Worm (Caenorhabditis elegans): ENCODE results near the gene C14C11.1.

DNA sequence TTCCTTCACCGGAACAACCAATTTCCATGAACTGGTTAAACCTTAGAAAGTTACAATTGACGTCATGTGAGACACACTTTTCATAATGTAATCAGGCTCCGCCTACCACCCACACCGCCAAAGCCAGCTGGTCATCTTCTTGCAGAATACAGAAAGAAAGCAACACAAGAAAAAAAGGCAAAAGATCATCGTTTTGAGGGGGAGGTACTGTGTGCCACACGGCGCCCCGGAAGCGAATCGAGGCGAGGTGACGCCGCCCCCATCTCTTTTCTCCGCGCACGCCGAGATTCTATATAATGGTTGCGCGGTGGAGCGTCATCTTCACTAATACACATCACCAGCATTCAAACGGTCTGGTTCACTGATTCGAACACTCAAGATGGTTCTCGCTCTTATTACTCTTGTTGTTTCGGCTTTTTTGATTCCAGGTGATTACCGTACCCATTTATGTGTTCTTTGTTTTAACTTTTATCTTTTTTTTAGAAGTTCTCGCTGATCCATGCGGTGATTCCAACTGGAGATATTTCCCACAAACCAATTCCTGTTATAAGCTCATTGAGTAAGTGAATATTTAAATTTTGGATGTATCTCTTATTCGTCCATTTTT, 36.5 kb downstream of the C14C11.1 start, which contains the start of gene clec-1:
- TF ChIP-seq nhr-77 (tag; optimal IDR thresholded peaks at IDR 0.05) (no peak), nhr-111 (GFP tag; optimal IDR thresholded peaks at IDR 0.05) (no peak), fos-1 (tag; optimal IDR thresholded peaks at IDR 0.05) (no peak), nhr-11 (tag; optimal IDR thresholded peaks at IDR 0.05) (no peak), mxl-3 (GFP tag; optimal IDR thresholded peaks at IDR 0.05) (peak; percentile 34), lin-1 (GFP tag; IDR thresholded peaks at IDR 0.05) (no peak), ceh-62 (tag; optimal IDR thresholded peaks at IDR 0.05) (no peak), rbr-2 (tag; optimal IDR thresholded peaks at IDR 0.05) (no peak), nhr-48 (tag; optimal IDR thresholded peaks at IDR 0.05) (no peak), zip-11 (GFP tag; IDR thresholded peaks at IDR 0.05) (no peak), dmd-6 (GFP tag; IDR thresholded peaks at IDR 0.05) (no peak), lim-7 (GFP tag; IDR thresholded peaks at IDR 0.05) (no peak), unc-39 (tag; optimal IDR thresholded peaks at IDR 0.05) (no peak)

All from whole organism, L4 larva.